Fruit fly (Drosophila melanogaster): ENCODE data around the gene daed.

The daed gene

dm6 chr2L:2222377-2222776 lies 6.3 kb upstream of the daed start:
- TF ChIP-seq sens (GFP tag) (peak; percentile 2), nerfin-2 (GFP tag; IDR thresholded peaks at IDR 0.05; ENCODE audit: partially characterized antibody) (no peak), vvl (GFP tag; IDR thresholded peaks at IDR 0.05) (0 out of 2 replicates have a peak, but pooled peaks have one; percentile 6), CG9215 (GFP tag; IDR thresholded peaks at IDR 0.05) (no peak), Drgx (GFP tag; IDR thresholded peaks at IDR 0.05) (peak; percentile 50)

- TF ChIP-seq CG10366 (GFP tag; IDR thresholded peaks at IDR 0.05) (peak; percentile 97), pros (GFP tag; optimal IDR thresholded peaks at IDR 0.05) (no peak), CG11085 (GFP tag; IDR thresholded peaks at IDR 0.05) (peak; percentile 95), nerfin-2 (GFP tag; IDR thresholded peaks at IDR 0.05; ENCODE audit: partially characterized antibody) (no peak), CG31441 (GFP tag; IDR thresholded peaks at IDR 0.05) (peak; percentile 94), CG12071 (GFP tag; optimal IDR thresholded peaks at IDR 0.05) (peak; percentile 95), ind (GFP tag; optimal IDR thresholded peaks at IDR 0.05) (peak; percentile 94), Sry-β (GFP tag; optimal IDR thresholded peaks at IDR 0.05) (peak; percentile 40), Hsf (GFP tag; optimal IDR thresholded peaks at IDR 0.05) (peak; percentile 99), cwo (GFP tag; optimal IDR thresholded peaks at IDR 0.05) (peak; percentile 91), insv (GFP tag; optimal IDR thresholded peaks at IDR 0.05) (peak in 1 of 2 experiments; percentile 57), phol (tag; optimal IDR thresholded peaks at IDR 0.05) (peak; percentile 92), kni (GFP tag; optimal IDR thresholded peaks at IDR 0.05) (peak; percentile 60), Doc2 (GFP tag; IDR thresholded peaks at IDR 0.05) (peak; percentile 92), CG3847 (GFP tag; IDR thresholded peaks at IDR 0.05) (peak; percentile 97), sna (GFP tag; IDR thresholded peaks at IDR 0.05; ENCODE audit: partially characterized antibody) (no peak), CG6791 (GFP tag; IDR thresholded peaks at IDR 0.05; ENCODE audit: partially characterized antibody) (no peak), Hmr (GFP tag; optimal IDR thresholded peaks at IDR 0.05) (peak; percentile 99), CG14441 (GFP tag; IDR thresholded peaks at IDR 0.05) (peak; percentile 98), BtbVII (GFP tag; optimal IDR thresholded peaks at IDR 0.05) (peak; percentile 94), CG17385 (GFP tag; optimal IDR thresholded peaks at IDR 0.05) (peak; percentile 97), NK7.1 (GFP tag; optimal IDR thresholded peaks at IDR 0.05) (peak; percentile 89), Ptx1 (GFP tag; IDR thresholded peaks at IDR 0.05) (peak; percentile 99), usp (GFP tag; optimal IDR thresholded peaks at IDR 0.05) (no peak), disco-r (GFP tag; optimal IDR thresholded peaks at IDR 0.05) (peak; percentile 96), CG5180 (GFP tag; optimal IDR thresholded peaks at IDR 0.05) (peak; percentile 86), CG18011 (GFP tag; optimal IDR thresholded peaks at IDR 0.05) (peak; percentile 91), Taf1 (GFP tag; IDR thresholded peaks at IDR 0.05) (peak; percentile 95), Spps (tag; optimal IDR thresholded peaks at IDR 0.05) (peak; percentile 85), vnd (GFP tag; IDR thresholded peaks at IDR 0.05; ENCODE audit: partially characterized antibody) (no peak), CG14965 (GFP tag; optimal IDR thresholded peaks at IDR 0.05; ENCODE audit: borderline replicate concordance) (peak; percentile 61), peb (GFP tag; IDR thresholded peaks at IDR 0.05) (peak; percentile 93), wdn (GFP tag; IDR thresholded peaks at IDR 0.05) (peak; percentile 96), C15 (GFP tag; IDR thresholded peaks at IDR 0.05) (peak; percentile 96), CG34224 (GFP tag; IDR thresholded peaks at IDR 0.05; ENCODE audit: partially characterized antibody) (no peak), CG4820 (GFP tag; optimal IDR thresholded peaks at IDR 0.05) (peak; percentile 93), az2 (GFP tag; optimal IDR thresholded peaks at IDR 0.05) (peak; percentile 96), Atf6 (GFP tag; IDR thresholded peaks at IDR 0.05) (peak; percentile 99), CG3163 (GFP tag; optimal IDR thresholded peaks at IDR 0.05) (peak; percentile 83), dmrt11E (tag; optimal IDR thresholded peaks at IDR 0.05) (peak; percentile 89), CG32767 (GFP tag; IDR thresholded peaks at IDR 0.05) (peak; percentile 96), Hr39 (optimal IDR thresholded peaks at IDR 0.05) (no peak), dan (GFP tag; IDR thresholded peaks at IDR 0.05) (peak; percentile 85), knrl (GFP tag; IDR thresholded peaks at IDR 0.05; ENCODE audit: partially characterized antibody) (no peak), CG13296 (GFP tag; optimal IDR thresholded peaks at IDR 0.05) (peak; percentile 97)
Measured at dm6 chr2L:2221649-2222150, 5.6 kb upstream of the daed start.
